Worm (Caenorhabditis elegans) whole organism, young adult: ENCODE results near the gene moa-1.

Experiments
- B0035.1 ChIP-seq: sonication (generic microtip); optimal IDR thresholded peaks from 2 replicates; lab custom pipeline; 2016; ENCODE audit warnings: missing genetic modification characterization, mild to moderate bottlenecking, missing compliant biosample characterization, missing genotype, missing genetic modification reagents
- T07F8.4 ChIP-seq: sonication (generic microtip); optimal IDR thresholded peaks from 2 replicates; lab custom pipeline; 2016; ENCODE audit warnings: mild to moderate bottlenecking, missing genetic modification characterization, moderate library complexity, missing compliant biosample characterization
- athp-1 ChIP-seq: sonication (generic microtip); optimal IDR thresholded peaks from 2 replicates; lab custom pipeline; 2017; ENCODE audit warnings: mild to moderate bottlenecking, missing genetic modification characterization, missing compliant biosample characterization
- dox-1 ChIP-seq: fragments of 200-800 bp; sonication (Bioruptor generic); IDR thresholded peaks from 2 replicates; pipeline ENCODE4 v1.3.6; 2022; ENCODE audit warnings: missing genetic modification reagents, missing genetic modification characterization, missing compliant biosample characterization
- efl-1 ChIP-seq: fragments of 150-350 bp; optimal IDR thresholded peaks from 2 replicates; lab custom pipeline; 2014; ENCODE audit warnings: missing biosample characterization, missing genetic modification reagents, missing genetic modification characterization
- egl-18 ChIP-seq: fragments of 200-800 bp; sonication (Bioruptor generic); IDR thresholded peaks from 2 replicates; pipeline ENCODE4 v1.3.6; 2022; ENCODE audit warnings: missing genetic modification reagents, missing genetic modification characterization, missing compliant biosample characterization
- let-607 ChIP-seq, 2 experiments: fragments of 200-800 bp in 1 of 2; sonication (Bioruptor generic) in 1 of 2; sonication (generic microtip) in 1 of 2; optimal IDR thresholded peaks; 2 replicates each; lab custom pipeline; 2016 to 2018; ENCODE audit warnings: mild to moderate bottlenecking in 2 of 2, missing compliant biosample characterization in 2 of 2, missing genetic modification characterization in 2 of 2, moderate library complexity in 2 of 2, missing genotype in 1 of 2
- mxl-1 ChIP-seq: sonication (generic microtip); optimal IDR thresholded peaks from 2 replicates; lab custom pipeline; 2016; ENCODE audit warnings: missing genetic modification characterization, missing compliant biosample characterization
- rpc-1 ChIP-seq, 2 experiments: fragments of 150-350 bp in 1 of 2; sonication (generic microtip) in 1 of 2; optimal IDR thresholded peaks; 2 replicates each; lab custom pipeline; 2014 to 2018; ENCODE audit warnings: missing biosample characterization in 1 of 2, missing genetic modification characterization in 1 of 2, missing genetic modification reagents in 1 of 2, missing genotype in 1 of 2
- snpc-1.3 ChIP-seq: sonication (generic microtip); optimal IDR thresholded peaks from 2 replicates; lab custom pipeline; 2017; ENCODE audit warnings: missing genetic modification characterization, mild to moderate bottlenecking, missing compliant biosample characterization, antibody characterized with exemption, moderate library complexity, missing genotype, missing genetic modification reagents; ENCODE audit not compliant: insufficient read depth
- snpc-4 ChIP-seq, 5 experiments: fragments of 150-350 bp in 1 of 5; sonication (generic microtip) in 4 of 5; optimal IDR thresholded peaks; 2 replicates each; lab custom pipeline; 2014 to 2018; ENCODE audit warnings: missing genetic modification characterization in 5 of 5, missing biosample characterization in 3 of 5, antibody characterized with exemption in 2 of 5, mild to moderate bottlenecking in 2 of 5, missing compliant biosample characterization in 2 of 5, missing genotype in 2 of 5, moderate library complexity in 2 of 5, missing genetic modification reagents in 1 of 5
- unc-62 ChIP-seq: fragments of 150-350 bp; optimal IDR thresholded peaks from 2 replicates; lab custom pipeline; 2014; ENCODE audit warnings: missing biosample characterization, missing genetic modification reagents, missing genetic modification characterization
- ztf-28 ChIP-seq: fragments of 200-800 bp; sonication (Bioruptor generic); IDR thresholded peaks from 2 replicates; pipeline ENCODE4 v1.3.6; 2022; ENCODE audit warnings: missing genetic modification reagents, missing genetic modification characterization, missing compliant biosample characterization
- ztf-3 ChIP-seq: fragments of 200-800 bp; sonication (Bioruptor generic); optimal IDR thresholded peaks from 2 replicates; lab custom pipeline; 2018; ENCODE audit warnings: mild to moderate bottlenecking, missing genetic modification characterization, missing compliant biosample characterization

DNA sequence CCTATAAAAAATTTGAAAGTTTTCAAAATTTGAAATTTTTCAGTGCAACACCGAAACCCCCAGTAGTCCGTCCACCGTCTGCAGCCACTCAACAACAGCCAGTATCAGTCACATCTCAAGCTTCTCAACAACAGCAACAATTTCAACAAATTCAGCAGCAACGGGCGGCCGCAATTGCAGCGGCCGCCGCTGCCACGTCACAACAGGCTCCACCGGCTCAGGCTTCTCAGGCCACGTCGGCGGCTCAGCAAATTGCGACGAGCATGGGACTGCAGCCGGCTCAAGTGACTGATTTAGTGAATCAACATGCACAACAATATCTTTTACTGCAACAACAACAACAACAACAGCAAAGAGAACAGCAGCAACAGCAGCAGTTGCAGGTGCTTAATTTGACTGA, 35.6 kb downstream of the moa-1 start:
- no peak for TF ChIP-seq dox-1 (GFP tag; lab: Robert Waterston, UW)
- TF ChIP-seq let-607 (tag; optimal IDR thresholded peaks at IDR 0.05; lab: Kevin White, UChicago), result no peak
- no peak for TF ChIP-seq ztf-3
- TF ChIP-seq unc-62 (GFP tag; lab: Kevin White, UChicago), result no peak
- TF ChIP-seq ztf-28 (GFP tag; lab: Robert Waterston, UW), result no peak
- TF ChIP-seq efl-1 (GFP tag; lab: Kevin White, UChicago), result no peak
- no peak for TF ChIP-seq T07F8.4 (tag; lab: Kevin White, UChicago)
- TF ChIP-seq athp-1, result no peak
- no peak for TF ChIP-seq snpc-1.3 (tag; lab: Kevin White, UChicago)
- no peak for TF ChIP-seq rpc-1 (optimal IDR thresholded peaks at IDR 0.05; lab: Kevin White, UChicago)
- no peak for TF ChIP-seq rpc-1 (tag; optimal IDR thresholded peaks at IDR 0.05; lab: Kevin White, UChicago)
- TF ChIP-seq B0035.1 (tag; lab: Kevin White, UChicago), result no peak
- no peak for TF ChIP-seq mxl-1
- TF ChIP-seq snpc-4 (GFP tag; optimal IDR thresholded peaks at IDR 0.05; lab: Kevin White, UChicago), result no peak
- no peak for TF ChIP-seq snpc-4 (tag; optimal IDR thresholded peaks at IDR 0.05; lab: Kevin White, UChicago)
- TF ChIP-seq egl-18 (GFP tag; lab: Robert Waterston, UW), result no peak
